Worm (Caenorhabditis elegans) whole organism, L4 larva: ENCODE results near the gene C27B7.2.

Source experiments
- D1046.2 ChIP-seq: fragments of 200-800 bp; sonication (Bioruptor generic); IDR thresholded peaks from 2 replicates; pipeline ENCODE4 v1.3.6; 2022; ENCODE audit warnings: missing genetic modification characterization, missing compliant biosample characterization
- R02D3.7 ChIP-seq: fragments of 150-350 bp; sonication (generic microtip); optimal IDR thresholded peaks from 3 replicates; lab custom pipeline; 2014; ENCODE audit warnings: missing biosample characterization, missing genetic modification characterization
- T20F7.1 ChIP-seq: fragments of 200-800 bp; sonication (Bioruptor generic); optimal IDR thresholded peaks from 2 replicates; lab custom pipeline; 2018; ENCODE audit warnings: mild to moderate bottlenecking, missing genetic modification characterization, missing compliant biosample characterization
- Y48G9A.11 ChIP-seq: fragments of 200-800 bp; sonication (Bioruptor generic); IDR thresholded peaks from 2 replicates; pipeline ENCODE4 v1.3.6; 2022; ENCODE audit warnings: missing genetic modification reagents, missing genetic modification characterization, missing compliant biosample characterization
- aha-1 ChIP-seq: fragments of 150-350 bp; peaks from one replicate; lab custom pipeline; 2014; ENCODE audit warnings: missing biosample characterization, missing genetic modification characterization
- arid-1 ChIP-seq: fragments of 200-800 bp; sonication (Bioruptor generic); conservative IDR thresholded peaks from 2 replicates; pipeline ENCODE4 v1.3.6; 2022; ENCODE audit warnings: missing genetic modification reagents, missing genetic modification characterization, missing compliant biosample characterization
- attf-4 ChIP-seq: sonication (generic microtip); optimal IDR thresholded peaks from 3 replicates; lab custom pipeline; 2017; ENCODE audit warnings: missing biosample characterization, missing genetic modification characterization
- ceh-32 ChIP-seq: sonication (generic microtip); optimal IDR thresholded peaks from 2 replicates; lab custom pipeline; 2016; ENCODE audit warnings: mild to moderate bottlenecking, missing genetic modification characterization, missing compliant biosample characterization; ENCODE audit not compliant: poor library complexity
- ceh-44 ChIP-seq: fragments of 200-800 bp; sonication (Bioruptor generic); IDR thresholded peaks from 2 replicates; pipeline ENCODE4 v1.3.6; 2022; ENCODE audit warnings: missing genetic modification reagents, missing genetic modification characterization, missing compliant biosample characterization
- cey-2 ChIP-seq: sonication (generic microtip); optimal IDR thresholded peaks from 3 replicates; lab custom pipeline; 2017; ENCODE audit warnings: missing genetic modification characterization, mild to moderate bottlenecking, missing compliant biosample characterization, antibody characterized with exemption, borderline replicate concordance; ENCODE audit not compliant: insufficient read depth
- ctbp-1 ChIP-seq: fragments of 200-800 bp; sonication (Bioruptor generic); IDR thresholded peaks from 2 replicates; pipeline ENCODE4 v1.3.6; 2022; ENCODE audit warnings: missing genetic modification reagents, missing genetic modification characterization, missing compliant biosample characterization
- daf-8 ChIP-seq: fragments of 200-800 bp; sonication (Bioruptor generic); IDR thresholded peaks from 2 replicates; pipeline ENCODE4 v1.3.6; 2022; ENCODE audit warnings: missing genetic modification characterization, missing compliant biosample characterization
- dmd-8 ChIP-seq: fragments of 200-800 bp; sonication (Bioruptor generic); IDR thresholded peaks from 2 replicates; pipeline ENCODE4 v1.3.6; 2022; ENCODE audit warnings: missing genetic modification characterization, missing compliant biosample characterization
- dmd-9 ChIP-seq: fragments of 200-800 bp; sonication (Bioruptor generic); IDR thresholded peaks from 2 replicates; pipeline ENCODE4 v1.3.6; 2022; ENCODE audit warnings: missing genetic modification reagents, missing genetic modification characterization, missing compliant biosample characterization
- dpl-1 ChIP-seq: fragments of 150-350 bp; optimal IDR thresholded peaks from 2 replicates; lab custom pipeline; 2014; ENCODE audit warnings: missing biosample characterization, missing genetic modification reagents, missing genetic modification characterization
- egl-43 ChIP-seq: fragments of 200-800 bp; sonication (Bioruptor generic); IDR thresholded peaks from 2 replicates; pipeline ENCODE4 v1.3.6; 2022; ENCODE audit warnings: missing genetic modification reagents, missing genetic modification characterization, missing compliant biosample characterization
- gei-8 ChIP-seq: fragments of 200-800 bp; sonication (Bioruptor generic); optimal IDR thresholded peaks from 2 replicates; lab custom pipeline; 2018; ENCODE audit warnings: mild to moderate bottlenecking, missing genetic modification characterization, missing compliant biosample characterization
- hif-1 ChIP-seq, 2 experiments: sonication (generic microtip); optimal IDR thresholded peaks; 2 replicates each; lab custom pipeline; 2016 to 2017; ENCODE audit warnings: missing compliant biosample characterization in 2 of 2, missing genetic modification characterization in 2 of 2, missing genetic modification reagents in 2 of 2, missing genotype in 2 of 2, mild to moderate bottlenecking in 1 of 2
- lim-7 ChIP-seq: fragments of 200-800 bp; sonication (Bioruptor generic); IDR thresholded peaks from 2 replicates; pipeline ENCODE4 v1.3.6; 2022; ENCODE audit warnings: missing genetic modification characterization, missing compliant biosample characterization
- lir-3 ChIP-seq: sonication (generic microtip); optimal IDR thresholded peaks from 2 replicates; lab custom pipeline; 2016; ENCODE audit warnings: mild to moderate bottlenecking, missing genetic modification characterization, missing compliant biosample characterization
- madf-9 ChIP-seq: fragments of 200-800 bp; sonication (Bioruptor generic); conservative IDR thresholded peaks from 2 replicates; pipeline ENCODE4 v1.3.6; 2022; ENCODE audit warnings: missing genetic modification reagents, missing genetic modification characterization, missing compliant biosample characterization
- mdl-1 ChIP-seq, 2 experiments: fragments of 150-350 bp in 1 of 2; sonication (generic microtip) in 1 of 2; optimal IDR thresholded peaks; 2 replicates each; lab custom pipeline; 2014 to 2017; ENCODE audit warnings: missing biosample characterization in 2 of 2, missing genetic modification characterization in 2 of 2
- mep-1 ChIP-seq: fragments of 150-350 bp; sonication (generic microtip); optimal IDR thresholded peaks from 3 replicates; lab custom pipeline; 2014; ENCODE audit warnings: missing biosample characterization, missing genetic modification characterization
- mxl-3 ChIP-seq: fragments of 200-800 bp; sonication (Bioruptor generic); optimal IDR thresholded peaks from 2 replicates; lab custom pipeline; 2018; ENCODE audit warnings: mild to moderate bottlenecking, missing genetic modification characterization, missing compliant biosample characterization
- nhr-11 ChIP-seq: fragments of 150-350 bp; optimal IDR thresholded peaks from 2 replicates; lab custom pipeline; 2014; ENCODE audit warnings: missing biosample characterization, missing genetic modification characterization
- nhr-237 ChIP-seq: sonication (generic microtip); optimal IDR thresholded peaks from 2 replicates; lab custom pipeline; 2017; ENCODE audit warnings: missing biosample characterization, missing genetic modification characterization
- nhr-28 ChIP-seq: fragments of 150-350 bp; optimal IDR thresholded peaks from 2 replicates; lab custom pipeline; 2014; ENCODE audit warnings: missing biosample characterization, missing genetic modification characterization
- nhr-41 ChIP-seq: fragments of 200-800 bp; sonication (Bioruptor generic); IDR thresholded peaks from 2 replicates; pipeline ENCODE4 v1.3.6; 2022; ENCODE audit warnings: missing genetic modification reagents, missing genetic modification characterization, missing compliant biosample characterization
- nhr-48 ChIP-seq: sonication (generic microtip); optimal IDR thresholded peaks from 2 replicates; lab custom pipeline; 2016; ENCODE audit warnings: mild to moderate bottlenecking, missing genetic modification characterization, missing compliant biosample characterization
- nhr-77 ChIP-seq: fragments of 150-350 bp; optimal IDR thresholded peaks from 2 replicates; lab custom pipeline; 2014; ENCODE audit warnings: missing biosample characterization, missing genetic modification characterization
- php-3 ChIP-seq: fragments of 200-800 bp; sonication (Bioruptor generic); IDR thresholded peaks from 2 replicates; pipeline ENCODE4 v1.3.6; 2022; ENCODE audit warnings: missing genetic modification reagents, missing genetic modification characterization, missing compliant biosample characterization
- pqm-1 ChIP-seq: sonication (generic microtip); optimal IDR thresholded peaks from 2 replicates; lab custom pipeline; 2017; ENCODE audit warnings: missing biosample characterization, missing genetic modification characterization
- sdz-12 ChIP-seq: fragments of 200-800 bp; sonication (Bioruptor generic); optimal IDR thresholded peaks from 2 replicates; lab custom pipeline; 2018; ENCODE audit warnings: mild to moderate bottlenecking, missing genetic modification characterization, missing compliant biosample characterization
- set-16 ChIP-seq: fragments of 200-800 bp; sonication (Bioruptor generic); IDR thresholded peaks from 2 replicates; pipeline ENCODE4 v1.3.6; 2022; ENCODE audit warnings: missing genetic modification reagents, missing genetic modification characterization, missing compliant biosample characterization
- skn-1 ChIP-seq: fragments of 150-350 bp; optimal IDR thresholded peaks from 2 replicates; lab custom pipeline; 2014; ENCODE audit warnings: missing biosample characterization, missing genetic modification characterization
- snpc-1.2 ChIP-seq: fragments of 200-800 bp; sonication (Bioruptor generic); IDR thresholded peaks from 2 replicates; pipeline ENCODE4 v1.3.6; 2022; ENCODE audit warnings: missing genetic modification reagents, missing genetic modification characterization, missing compliant biosample characterization
- spr-1 ChIP-seq: sonication (generic microtip); optimal IDR thresholded peaks from 2 replicates; lab custom pipeline; 2016; ENCODE audit warnings: mild to moderate bottlenecking, missing genetic modification characterization, missing compliant biosample characterization
- zfp-3 ChIP-seq: fragments of 200-800 bp; sonication (Bioruptor generic); conservative IDR thresholded peaks from 2 replicates; pipeline ENCODE4 v1.3.6; 2022; ENCODE audit warnings: missing genetic modification reagents, missing genetic modification characterization, missing compliant biosample characterization
- zip-2 ChIP-seq: fragments of 150-350 bp; optimal IDR thresholded peaks from 2 replicates; lab custom pipeline; 2014; ENCODE audit warnings: missing biosample characterization, missing genetic modification characterization
- ztf-7 ChIP-seq: fragments of 150-350 bp; optimal IDR thresholded peaks from 2 replicates; lab custom pipeline; 2014; ENCODE audit warnings: missing biosample characterization, missing genetic modification characterization

C27B7.2 gene

DNA sequence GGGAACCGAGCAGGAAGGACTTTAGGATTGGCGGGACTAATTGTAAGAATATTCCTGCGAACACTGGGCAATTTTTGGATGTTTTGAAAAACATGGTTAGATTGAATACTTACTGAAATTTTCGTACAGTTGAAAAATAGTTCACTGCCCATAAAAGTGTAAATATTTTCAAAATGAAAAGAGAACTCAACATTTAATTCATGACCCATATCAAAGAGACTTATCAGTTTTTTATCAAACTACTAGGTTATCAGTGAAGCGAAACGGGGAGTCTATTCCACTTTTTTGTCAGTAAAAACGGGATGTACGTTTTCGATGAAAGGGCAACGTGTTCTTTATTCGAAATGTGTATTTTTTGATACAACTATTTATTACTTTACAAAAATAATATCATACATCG lies 46.7 kb upstream of the C27B7.2 start (continued):
- no peak for TF ChIP-seq skn-1
- TF ChIP-seq zfp-3 (GFP tag; lab: Robert Waterston, UW) = no peak
- no peak for TF ChIP-seq arid-1
- TF ChIP-seq ctbp-1 (GFP tag; lab: Robert Waterston, UW) = no peak
- no peak for TF ChIP-seq nhr-11 (tag; lab: Kevin White, UChicago)
- TF ChIP-seq pqm-1 (tag; lab: Kevin White, UChicago) = peak; percentile 94
- no peak for TF ChIP-seq php-3
- peak; percentile 62 for TF ChIP-seq nhr-28
- no peak for TF ChIP-seq lir-3 (tag; lab: Kevin White, UChicago)
- no peak for TF ChIP-seq D1046.2
- TF ChIP-seq dpl-1 = no peak
- TF ChIP-seq zip-2 (tag; lab: Kevin White, UChicago) = no peak
- no peak for TF ChIP-seq nhr-41 (GFP tag; lab: Robert Waterston, UW)
- TF ChIP-seq nhr-237 (tag; lab: Kevin White, UChicago) = no peak
- no peak for TF ChIP-seq mep-1 (tag; lab: Kevin White, UChicago)
- no peak for TF ChIP-seq aha-1 (tag; lab: Kevin White, UChicago)
- TF ChIP-seq mxl-3 (GFP tag; lab: Kevin White, UChicago) = no peak
- TF ChIP-seq T20F7.1 (GFP tag; lab: Kevin White, UChicago) = peak; percentile 5

ce11 chrIV:8847918-8848317 lies 44.7 kb upstream of the C27B7.2 start, which contains the start of gene col-118:
col-118 (plus strand) TSS chrIV:8848218.
- no peak for TF ChIP-seq nhr-28
- no peak for TF ChIP-seq nhr-77 (tag; lab: Kevin White, UChicago)
- TF ChIP-seq mep-1 (tag; lab: Kevin White, UChicago) = no peak
- TF ChIP-seq Y48G9A.11 = no peak
- TF ChIP-seq gei-8 (GFP tag; lab: Kevin White, UChicago) = no peak
- TF ChIP-seq mdl-1 (tag; optimal IDR thresholded peaks at IDR 0.05; lab: Kevin White, UChicago) = no peak
- TF ChIP-seq attf-4 (tag; lab: Kevin White, UChicago) = no peak
- no peak for TF ChIP-seq nhr-48
- TF ChIP-seq skn-1 = no peak
- no peak for TF ChIP-seq lim-7 (GFP tag; lab: Robert Waterston, UW)
- no peak for TF ChIP-seq hif-1 (tag; optimal IDR thresholded peaks at IDR 0.05; lab: Kevin White, UChicago)
- no peak for TF ChIP-seq spr-1 (tag; lab: Kevin White, UChicago)
- TF ChIP-seq ceh-32 = no peak
- TF ChIP-seq dmd-9 (GFP tag; lab: Robert Waterston, UW) = no peak
- no peak for TF ChIP-seq egl-43 (GFP tag; lab: Robert Waterston, UW)
- TF ChIP-seq dmd-8 (GFP tag; lab: Robert Waterston, UW) = no peak
- TF ChIP-seq cey-2 (tag; lab: Kevin White, UChicago) = no peak
- TF ChIP-seq ceh-44 = no peak

DNA sequence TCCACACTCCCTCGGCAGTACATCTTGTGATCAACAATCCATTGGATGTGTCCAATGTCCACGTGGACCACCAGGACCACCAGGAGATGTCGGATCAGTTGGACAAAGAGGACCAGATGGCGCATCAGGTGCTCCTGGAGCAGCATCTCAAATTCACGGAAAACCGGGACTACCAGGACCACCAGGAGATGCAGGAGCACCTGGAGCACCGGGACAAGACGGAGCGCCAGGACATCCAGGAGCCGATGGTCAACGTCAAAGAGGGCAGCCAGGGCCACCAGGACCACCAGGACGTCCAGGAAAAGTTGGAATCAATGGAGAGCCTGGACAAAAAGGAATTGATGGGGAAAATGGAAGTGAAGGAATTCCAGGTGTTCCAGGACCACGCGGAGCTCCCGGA lies 43.7 kb upstream of the C27B7.2 start:
- no peak for TF ChIP-seq snpc-1.2 (GFP tag; lab: Robert Waterston, UW)
- TF ChIP-seq ztf-7 (tag; lab: Kevin White, UChicago) = no peak
- no peak for TF ChIP-seq daf-8 (GFP tag; lab: Robert Waterston, UW)
- TF ChIP-seq R02D3.7 (tag; lab: Kevin White, UChicago) = no peak
- no peak for TF ChIP-seq madf-9
- TF ChIP-seq set-16 = peak; percentile 85
- no peak for TF ChIP-seq sdz-12 (GFP tag; lab: Kevin White, UChicago)
